Worm (Caenorhabditis elegans) whole organism, L2 larva: ENCODE data around the gene metl-18.

Source experiments
- ama-1 ChIP-seq: fragments of 150-350 bp; optimal IDR thresholded peaks from 2 replicates; lab custom pipeline; 2018; ENCODE audit warnings: inconsistent platforms
- blmp-1 ChIP-seq: sonication (generic microtip); optimal IDR thresholded peaks from 2 replicates; lab custom pipeline; 2017; ENCODE audit warnings: missing genetic modification characterization, mild to moderate bottlenecking, missing compliant biosample characterization, antibody characterized with exemption, moderate library complexity; ENCODE audit not compliant: insufficient read depth
- gmeb-1 ChIP-seq: fragments of 150-350 bp; optimal IDR thresholded peaks from 2 replicates; lab custom pipeline; 2014; ENCODE audit warnings: missing biosample characterization, missing genetic modification characterization
- lin-39 ChIP-seq: fragments of 150-350 bp; optimal IDR thresholded peaks from 2 replicates; lab custom pipeline; 2014; ENCODE audit warnings: missing biosample characterization, missing genetic modification reagents, missing genetic modification characterization
- mdl-1 ChIP-seq, 2 experiments: fragments of 150-350 bp in 1 of 2; sonication (generic microtip) in 1 of 2; optimal IDR thresholded peaks; 2 replicates each; lab custom pipeline; 2017; ENCODE audit warnings: missing biosample characterization in 2 of 2, missing genetic modification characterization in 2 of 2
- nhr-25 ChIP-seq: fragments of 150-350 bp; sonication (generic microtip); optimal IDR thresholded peaks from 3 replicates; lab custom pipeline; 2014; ENCODE audit warnings: missing biosample characterization, missing genetic modification characterization
- nhr-6 ChIP-seq: fragments of 150-350 bp; optimal IDR thresholded peaks from 2 replicates; lab custom pipeline; 2014; ENCODE audit warnings: missing biosample characterization, missing genetic modification characterization
- snpc-4 ChIP-seq: fragments of 150-350 bp; optimal IDR thresholded peaks from 2 replicates; lab custom pipeline; 2014; ENCODE audit warnings: missing biosample characterization, missing genetic modification characterization
- unc-39 ChIP-seq: fragments of 150-350 bp; optimal IDR thresholded peaks from 2 replicates; lab custom pipeline; 2014; ENCODE audit warnings: missing biosample characterization, missing genetic modification characterization
- unc-62 ChIP-seq: fragments of 150-350 bp; optimal IDR thresholded peaks from 2 replicates; lab custom pipeline; 2014; ENCODE audit warnings: missing biosample characterization, missing genetic modification reagents, missing genetic modification characterization

- TF ChIP-seq unc-39 = no peak
- TF ChIP-seq nhr-25 (tag; lab: Kevin White, UChicago) = no peak
- TF ChIP-seq blmp-1 = no peak
- no peak for TF ChIP-seq snpc-4 (tag; lab: Kevin White, UChicago)
- TF ChIP-seq ama-1 (lab: Kevin White, UChicago) = no peak
- no peak for TF ChIP-seq nhr-6
- TF ChIP-seq unc-62 = no peak
- TF ChIP-seq lin-39 (tag; lab: Kevin White, UChicago) = no peak
- TF ChIP-seq gmeb-1 = no peak
- no peak for TF ChIP-seq mdl-1 (tag; optimal IDR thresholded peaks at IDR 0.05; lab: Kevin White, UChicago)
Observed at ce11 chrIII:3390144-3390543, 35.4 kb upstream of the metl-18 start.
